Worm (Caenorhabditis elegans) whole organism, midembryonic: ENCODE data around the gene srw-121.

Source experiments
- T22C8.4 ChIP-seq: fragments of 200-800 bp; sonication (Bioruptor generic); IDR thresholded peaks from 2 replicates; pipeline ENCODE4 v1.3.6; 2022; ENCODE audit warnings: missing genetic modification characterization, missing compliant biosample characterization
- cog-1 ChIP-seq: sonication (generic microtip); optimal IDR thresholded peaks from 2 replicates; lab custom pipeline; 2016; ENCODE audit warnings: missing genetic modification characterization, missing compliant biosample characterization
- flt-1 ChIP-seq: fragments of 200-800 bp; sonication (Bioruptor generic); IDR thresholded peaks from 2 replicates; pipeline ENCODE4 v1.3.6; 2022; ENCODE audit warnings: missing genetic modification characterization, missing compliant biosample characterization
- klf-2 ChIP-seq: fragments of 200-800 bp; sonication (Bioruptor generic); conservative IDR thresholded peaks from 2 replicates; pipeline ENCODE4 v1.3.6; 2022; ENCODE audit warnings: missing genetic modification reagents, missing genetic modification characterization, missing compliant biosample characterization
- med-1 ChIP-seq: sonication (generic microtip); optimal IDR thresholded peaks from 2 replicates; lab custom pipeline; 2017; ENCODE audit warnings: missing genetic modification characterization, mild to moderate bottlenecking, missing compliant biosample characterization, antibody characterized with exemption, missing genetic modification reagents; ENCODE audit not compliant: insufficient read depth
- ref-1 ChIP-seq: fragments of 200-800 bp; sonication (Bioruptor generic); conservative IDR thresholded peaks from 2 replicates; pipeline ENCODE4 v1.3.6; 2022; ENCODE audit warnings: missing genetic modification reagents, missing genetic modification characterization, missing compliant biosample characterization
- tab-1 ChIP-seq: fragments of 200-800 bp; sonication (Bioruptor generic); IDR thresholded peaks from 2 replicates; pipeline ENCODE4 v1.3.6; 2022; ENCODE audit warnings: missing genetic modification characterization, missing compliant biosample characterization
- ztf-23 ChIP-seq: fragments of 200-800 bp; sonication (Bioruptor generic); IDR thresholded peaks from 2 replicates; pipeline ENCODE4 v1.3.6; 2022; ENCODE audit warnings: missing genetic modification reagents, missing genetic modification characterization, missing compliant biosample characterization
- ztf-29 ChIP-seq: fragments of 200-800 bp; sonication (Bioruptor generic); IDR thresholded peaks from 2 replicates; pipeline ENCODE4 v1.3.6; 2022; ENCODE audit warnings: missing genetic modification reagents, missing genetic modification characterization, missing compliant biosample characterization

Gene srw-121

DNA sequence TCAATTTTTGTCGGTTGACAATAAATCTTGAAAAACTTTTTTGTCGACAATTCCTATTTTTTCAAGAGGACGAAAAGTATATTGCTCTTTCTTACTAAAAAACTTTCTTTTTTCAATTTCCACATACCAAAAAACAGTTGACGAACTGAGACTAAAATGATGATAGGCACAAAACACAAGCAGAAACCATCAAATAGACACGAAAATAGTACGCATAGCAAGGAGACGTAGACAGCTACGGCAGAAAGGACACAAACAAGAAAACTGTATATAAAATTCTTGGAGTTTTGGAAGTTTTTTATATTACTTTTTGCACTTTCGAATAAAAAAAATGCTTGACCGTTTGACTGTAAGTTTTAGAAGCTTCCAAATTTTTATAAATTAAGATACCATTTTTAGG is 22.8 kb upstream of the srw-121 start, which contains the start of gene K12D9.1:
Gene K12D9.1, plus strand, starts transcription at position 301 of the 400 bp plus-strand sequence.
- TF ChIP-seq ref-1, result no peak
- no peak for TF ChIP-seq ztf-29 (GFP tag; lab: Robert Waterston, UW)
- TF ChIP-seq ztf-23 (GFP tag; lab: Robert Waterston, UW), result no peak
- TF ChIP-seq tab-1, result no peak

ce11 chrV:3011394-3011793 is 20.0 kb upstream of the srw-121 start, which contains the start of gene srw-135:
TSS of gene srw-135 (minus strand) at chrV:3011494.
- TF ChIP-seq tab-1 (no peak), cog-1 (tag; lab: Kevin White, UChicago) (no peak), T22C8.4 (GFP tag; lab: Robert Waterston, UW) (no peak), ztf-29 (GFP tag; lab: Robert Waterston, UW) (no peak), ztf-23 (GFP tag; lab: Robert Waterston, UW) (no peak), ref-1 (no peak), klf-2 (GFP tag; lab: Robert Waterston, UW) (no peak), flt-1 (no peak), med-1 (no peak)

DNA sequence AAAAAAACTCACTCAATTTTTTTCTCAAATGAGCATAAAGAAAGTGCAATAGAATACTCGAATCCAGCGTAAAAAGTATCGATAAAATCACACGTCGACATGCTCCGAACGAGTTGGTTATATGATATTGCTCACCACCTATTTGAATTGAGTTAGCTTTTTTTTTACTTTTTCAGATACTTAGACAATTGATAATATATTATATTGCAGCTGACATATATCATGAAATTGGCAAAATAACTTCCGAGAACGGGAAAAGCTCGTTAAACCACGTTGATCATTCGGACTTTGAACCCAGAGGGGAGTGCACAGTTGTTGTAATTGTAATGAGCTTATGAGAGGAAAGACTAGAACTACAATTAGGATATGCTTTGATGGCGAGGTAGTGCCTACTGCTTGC is 19.1 kb upstream of the srw-121 start, which contains the start of gene srw-136:
Gene srw-136, minus strand, starts transcription at position 101 of the 400 bp plus-strand sequence.
- TF ChIP-seq ref-1 (no peak), cog-1 (tag; lab: Kevin White, UChicago) (no peak), tab-1 (no peak), ztf-29 (GFP tag; lab: Robert Waterston, UW) (no peak), flt-1 (no peak), med-1 (no peak), klf-2 (GFP tag; lab: Robert Waterston, UW) (no peak), T22C8.4 (GFP tag; lab: Robert Waterston, UW) (no peak), ztf-23 (GFP tag; lab: Robert Waterston, UW) (no peak)

DNA sequence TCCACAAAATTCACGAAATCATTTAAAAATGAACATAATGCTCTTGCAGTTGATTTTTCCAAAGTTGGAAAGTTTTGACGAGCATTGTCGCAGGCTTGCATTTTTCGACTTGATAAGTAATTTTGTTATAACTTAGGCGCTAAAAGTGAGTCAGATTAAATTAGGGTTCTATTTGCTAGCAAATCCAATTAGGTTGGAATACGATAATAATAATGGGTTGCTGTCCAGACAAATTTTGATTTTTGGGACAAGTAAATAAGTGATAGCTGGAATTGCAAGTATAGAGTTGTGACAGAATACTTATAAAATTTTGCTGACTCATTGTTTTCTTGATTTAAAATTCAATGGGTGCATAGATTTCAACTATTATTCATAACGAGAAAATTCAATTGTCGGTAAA is 14.6 kb upstream of the srw-121 start, which contains the start of gene srw-112:
Gene srw-112, minus strand, starts transcription at position 101 of the 400 bp plus-strand sequence.
- TF ChIP-seq flt-1, result no peak
- no peak for TF ChIP-seq T22C8.4 (GFP tag; lab: Robert Waterston, UW)
- TF ChIP-seq tab-1, result no peak
- TF ChIP-seq ztf-29 (GFP tag; lab: Robert Waterston, UW), result no peak
- no peak for TF ChIP-seq cog-1 (tag; lab: Kevin White, UChicago)
- TF ChIP-seq med-1, result no peak
- no peak for TF ChIP-seq klf-2 (GFP tag; lab: Robert Waterston, UW)
- no peak for TF ChIP-seq ztf-23 (GFP tag; lab: Robert Waterston, UW)
- no peak for TF ChIP-seq ref-1

DNA sequence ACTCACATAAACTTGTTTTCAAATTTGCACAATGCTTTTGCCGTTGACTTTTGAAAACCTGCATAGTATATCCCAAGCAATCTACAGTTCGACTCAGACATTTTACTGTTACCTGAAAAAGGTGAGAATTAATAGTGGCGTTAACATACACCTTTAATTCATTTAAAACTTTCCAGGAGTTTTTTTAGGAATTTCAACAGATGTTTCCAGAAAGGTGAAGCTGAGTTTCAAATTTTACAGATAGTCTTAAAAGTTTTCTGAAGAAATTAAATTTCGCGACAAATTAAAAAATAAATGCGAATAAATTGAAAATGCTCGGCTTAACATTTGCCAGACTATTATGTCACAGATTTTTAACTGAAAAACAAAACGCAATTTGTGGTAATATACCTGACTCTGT is 8.4 kb upstream of the srw-121 start, which contains the start of gene srw-119:
Gene srw-119, minus strand, starts transcription at position 101 of the 400 bp plus-strand sequence.
- no peak for TF ChIP-seq ref-1
- no peak for TF ChIP-seq ztf-29 (GFP tag; lab: Robert Waterston, UW)
- no peak for TF ChIP-seq flt-1
- TF ChIP-seq cog-1 (tag; lab: Kevin White, UChicago), result no peak
- no peak for TF ChIP-seq T22C8.4 (GFP tag; lab: Robert Waterston, UW)
- no peak for TF ChIP-seq tab-1
- TF ChIP-seq klf-2 (GFP tag; lab: Robert Waterston, UW), result no peak
- TF ChIP-seq ztf-23 (GFP tag; lab: Robert Waterston, UW), result no peak
- TF ChIP-seq med-1, result no peak

ce11 chrV:2996105-2996504 is 4.7 kb upstream of the srw-121 start, which contains the start of gene srw-120:
TSS of gene srw-120 (minus strand) at chrV:2996205.
- TF ChIP-seq ztf-29 (GFP tag; lab: Robert Waterston, UW), result no peak
- no peak for TF ChIP-seq flt-1
- TF ChIP-seq T22C8.4 (GFP tag; lab: Robert Waterston, UW), result no peak
- TF ChIP-seq cog-1 (tag; lab: Kevin White, UChicago), result no peak
- no peak for TF ChIP-seq ztf-23 (GFP tag; lab: Robert Waterston, UW)

DNA sequence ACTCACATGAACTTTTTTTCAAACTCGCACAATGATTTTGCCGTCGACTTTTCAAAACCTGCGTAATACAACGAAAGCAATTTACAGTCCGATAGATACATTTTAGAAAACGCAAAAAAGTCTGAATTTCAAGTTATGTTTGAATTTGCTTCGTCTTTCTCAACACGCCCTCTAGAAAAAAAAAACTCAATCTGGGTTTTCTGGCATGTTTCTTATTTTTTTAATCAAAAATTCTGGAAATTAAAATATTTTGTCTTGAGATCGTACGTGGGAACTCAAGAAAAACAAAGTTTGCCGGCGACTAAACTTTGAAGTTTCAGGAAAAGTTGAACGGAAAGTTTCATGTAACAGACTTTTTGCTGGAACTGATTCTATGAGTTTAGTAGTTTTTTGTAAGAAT is 2.4 kb upstream of the srw-121 start, which contains the start of gene srw-115:
Gene srw-115, minus strand, starts transcription at position 101 of the 400 bp plus-strand sequence.
- TF ChIP-seq T22C8.4 (GFP tag; lab: Robert Waterston, UW) (no peak), tab-1 (no peak), flt-1 (no peak), med-1 (no peak), klf-2 (GFP tag; lab: Robert Waterston, UW) (no peak), ztf-29 (GFP tag; lab: Robert Waterston, UW) (no peak), ztf-23 (GFP tag; lab: Robert Waterston, UW) (no peak), ref-1 (no peak), cog-1 (tag; lab: Kevin White, UChicago) (no peak)

- TF ChIP-seq ref-1 (no peak), tab-1 (no peak), med-1 (no peak), T22C8.4 (GFP tag; lab: Robert Waterston, UW) (no peak), ztf-29 (GFP tag; lab: Robert Waterston, UW) (no peak), flt-1 (no peak), cog-1 (tag; lab: Kevin White, UChicago) (no peak), klf-2 (GFP tag; lab: Robert Waterston, UW) (no peak), ztf-23 (GFP tag; lab: Robert Waterston, UW) (no peak)
Observed at ce11 chrV:2992060-2992459, 675 bp upstream of the srw-121 start.

DNA sequence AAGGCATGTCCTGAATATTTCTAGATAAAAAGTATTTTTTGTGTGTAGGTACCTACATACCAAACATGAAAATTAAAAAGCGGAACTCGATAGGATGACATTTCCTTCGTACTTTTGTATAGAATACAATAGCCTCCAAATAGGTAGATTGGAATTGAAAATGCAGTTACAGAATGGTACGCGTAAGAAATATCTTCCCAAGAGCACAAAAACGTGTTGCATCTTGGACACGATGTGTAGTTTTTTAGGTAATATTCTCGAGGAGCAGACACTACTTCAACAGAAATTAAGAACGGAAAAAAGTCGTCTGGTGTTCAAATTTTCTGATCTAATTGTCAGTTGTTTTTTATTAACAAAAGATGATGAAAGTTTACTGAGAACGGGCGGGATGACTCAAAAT is 4.0 kb downstream of the srw-121 start, which contains the start of gene srh-85:
Gene srh-85, minus strand, starts transcription at position 101 of the 400 bp plus-strand sequence.
- TF ChIP-seq tab-1, result no peak
- TF ChIP-seq med-1, result no peak
- TF ChIP-seq flt-1, result no peak
- no peak for TF ChIP-seq ztf-29 (GFP tag; lab: Robert Waterston, UW)
- TF ChIP-seq T22C8.4 (GFP tag; lab: Robert Waterston, UW), result no peak
- TF ChIP-seq ztf-23 (GFP tag; lab: Robert Waterston, UW), result no peak
- no peak for TF ChIP-seq cog-1 (tag; lab: Kevin White, UChicago)
- TF ChIP-seq ref-1, result no peak
- TF ChIP-seq klf-2 (GFP tag; lab: Robert Waterston, UW), result no peak

DNA sequence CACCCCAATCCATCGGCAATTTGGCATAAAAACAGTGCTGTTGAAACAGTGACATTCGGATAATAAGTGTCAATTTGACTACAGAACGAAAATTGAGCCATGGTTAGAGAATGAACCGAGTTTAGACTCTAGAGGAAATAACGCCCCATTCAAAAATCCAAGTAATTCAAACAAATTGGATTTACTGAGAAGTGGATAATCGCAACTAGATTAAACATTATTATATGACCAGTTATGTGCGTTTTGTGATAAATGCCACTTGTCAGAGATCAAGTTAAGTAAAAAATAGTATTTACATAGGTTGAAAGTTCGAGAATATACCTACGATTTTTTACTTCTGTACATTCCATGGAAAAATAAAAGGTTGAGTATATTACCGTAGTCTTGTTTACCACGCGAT is 6.1 kb downstream of the srw-121 start, which contains the start of gene srw-139:
Gene srw-139, minus strand, starts transcription at position 101 of the 400 bp plus-strand sequence.
- TF ChIP-seq ztf-29 (GFP tag; lab: Robert Waterston, UW) (no peak), cog-1 (tag; lab: Kevin White, UChicago) (no peak), ref-1 (no peak), klf-2 (GFP tag; lab: Robert Waterston, UW) (no peak), tab-1 (no peak), ztf-23 (GFP tag; lab: Robert Waterston, UW) (no peak), T22C8.4 (GFP tag; lab: Robert Waterston, UW) (no peak), flt-1 (no peak)
